Worm (Caenorhabditis elegans): ENCODE results near the gene Y77E11A.7.

The Y77E11A.7 gene

ce11 chrIV:1389599-1389998, 30.1 kb downstream of the Y77E11A.7 start:
- TF ChIP-seq gmeb-1 (tag; optimal IDR thresholded peaks at IDR 0.05) (no peak), crh-2 (tag; optimal IDR thresholded peaks at IDR 0.05) (peak; percentile 12), fos-1 (tag; optimal IDR thresholded peaks at IDR 0.05) (peak; percentile 80), ceh-16 (tag; optimal IDR thresholded peaks at IDR 0.05) (no peak), C34F6.9 (tag; optimal IDR thresholded peaks at IDR 0.05) (no peak), lin-39 (tag; optimal IDR thresholded peaks at IDR 0.05) (no peak), nhr-129 (tag; optimal IDR thresholded peaks at IDR 0.05) (no peak)

ce11 chrIV:1389021-1389420, 30.6 kb downstream of the Y77E11A.7 start:
- TF ChIP-seq R02D3.7 (tag; optimal IDR thresholded peaks at IDR 0.05) (no peak), ZK546.5 (tag; optimal IDR thresholded peaks at IDR 0.05) (no peak), nhr-12 (tag; optimal IDR thresholded peaks at IDR 0.05) (no peak), nhr-25 (tag; optimal IDR thresholded peaks at IDR 0.05) (peak; percentile 58), gmeb-1 (tag; optimal IDR thresholded peaks at IDR 0.05) (peak; percentile 4), blmp-1 (tag; optimal IDR thresholded peaks at IDR 0.05; ENCODE audit: insufficient read depth) (peak; percentile 11), fos-1 (tag; optimal IDR thresholded peaks at IDR 0.05) (no peak), nhr-77 (tag; optimal IDR thresholded peaks at IDR 0.05) (no peak), sma-3 (GFP tag; optimal IDR thresholded peaks at IDR 0.05) (peak; percentile 46), elt-3 (tag; optimal IDR thresholded peaks at IDR 0.05) (no peak), ama-1 (optimal IDR thresholded peaks at IDR 0.05) (no peak), lin-13 (GFP tag; optimal IDR thresholded peaks at IDR 0.05) (no peak), C34F6.9 (tag; optimal IDR thresholded peaks at IDR 0.05) (peak; percentile 3)

ce11 chrIV:1388079-1388478, 31.6 kb downstream of the Y77E11A.7 start:
- TF ChIP-seq skn-1 (tag; optimal IDR thresholded peaks at IDR 0.05), result no peak
- peak; percentile 9 for TF ChIP-seq crh-2 (tag; optimal IDR thresholded peaks at IDR 0.05)
- TF ChIP-seq unc-55 (GFP tag; optimal IDR thresholded peaks at IDR 0.05), result peak; percentile 42
- peak; percentile 50 for TF ChIP-seq lin-13 (GFP tag; optimal IDR thresholded peaks at IDR 0.05)
- TF ChIP-seq ztf-4 (tag; optimal IDR thresholded peaks at IDR 0.05), result no peak
- no peak for TF ChIP-seq R02D3.7 (tag; optimal IDR thresholded peaks at IDR 0.05)
- no peak for TF ChIP-seq ZK546.5 (tag; optimal IDR thresholded peaks at IDR 0.05)
- peak; percentile 23 for TF ChIP-seq nhr-21 (tag; optimal IDR thresholded peaks at IDR 0.05)
- no peak for TF ChIP-seq ztf-11 (tag; optimal IDR thresholded peaks at IDR 0.05)
- TF ChIP-seq elt-1 (tag; optimal IDR thresholded peaks at IDR 0.05), result no peak
- no peak for TF ChIP-seq nhr-6 (tag; optimal IDR thresholded peaks at IDR 0.05)
- peak; percentile 10 for TF ChIP-seq nhr-25 (tag; optimal IDR thresholded peaks at IDR 0.05)
- no peak for TF ChIP-seq ama-1 (optimal IDR thresholded peaks at IDR 0.05)
- no peak for TF ChIP-seq ztf-1 (GFP tag; conservative IDR thresholded peaks at IDR 0.05)
- TF ChIP-seq nhr-129 (tag; optimal IDR thresholded peaks at IDR 0.05), result peak; percentile 66
- TF ChIP-seq sma-3 (GFP tag; optimal IDR thresholded peaks at IDR 0.05), result peak; percentile 49
- no peak for TF ChIP-seq mab-5 (tag; optimal IDR thresholded peaks at IDR 0.05)
- TF ChIP-seq fos-1 (tag; optimal IDR thresholded peaks at IDR 0.05), result peak; percentile 19
- peak; percentile 10 to 20 for TF ChIP-seq lsy-2 (tag; optimal IDR thresholded peaks at IDR 0.05)
- TF ChIP-seq sma-9 (GFP tag; optimal IDR thresholded peaks at IDR 0.05), result peak; percentile 42
- TF ChIP-seq sma-9 (tag; optimal IDR thresholded peaks at IDR 0.05), result no peak
- peak; percentile 63 for TF ChIP-seq gmeb-1 (tag; optimal IDR thresholded peaks at IDR 0.05)
- no peak for TF ChIP-seq nhr-23 (tag; optimal IDR thresholded peaks at IDR 0.05)
- no peak for TF ChIP-seq aly-2 (tag; optimal IDR thresholded peaks at IDR 0.05)
- peak; percentile 28 for TF ChIP-seq lin-11 (tag; optimal IDR thresholded peaks at IDR 0.05)
- peak; percentile 6 for TF ChIP-seq F13H6.1 (tag; optimal IDR thresholded peaks at IDR 0.05)
- TF ChIP-seq nhr-237 (tag; optimal IDR thresholded peaks at IDR 0.05), result no peak
- no peak for TF ChIP-seq nhr-10 (tag; optimal IDR thresholded peaks at IDR 0.05)

ce11 chrIV:1385915-1386314, 33.7 kb downstream of the Y77E11A.7 start, which contains the start of gene nhr-41:
TSS of gene nhr-41 (plus strand) at chrIV:1386215.
- TF ChIP-seq elt-1 (tag; optimal IDR thresholded peaks at IDR 0.05), result no peak
- TF ChIP-seq C34F6.9 (tag; optimal IDR thresholded peaks at IDR 0.05), result no peak
- no peak for TF ChIP-seq lin-11 (tag; optimal IDR thresholded peaks at IDR 0.05)
- no peak for TF ChIP-seq alr-1 (tag; optimal IDR thresholded peaks at IDR 0.05)
- TF ChIP-seq ztf-1 (GFP tag; conservative IDR thresholded peaks at IDR 0.05), result no peak
- no peak for TF ChIP-seq ceh-82 (tag; optimal IDR thresholded peaks at IDR 0.05)
- no peak for TF ChIP-seq nhr-6 (tag; optimal IDR thresholded peaks at IDR 0.05)
- no peak for TF ChIP-seq peb-1 (tag; optimal IDR thresholded peaks at IDR 0.05)
- no peak for TF ChIP-seq ztf-11 (tag; optimal IDR thresholded peaks at IDR 0.05)
- TF ChIP-seq nhr-21 (tag; optimal IDR thresholded peaks at IDR 0.05), result no peak
